Fruit fly (Drosophila melanogaster) whole organism, embryonic: ENCODE results near the gene Gdh.
A peak's percentile ranks its signal among the peaks of the same experiment; 100 is the strongest.

Source experiments
- Ada2b ChIP-seq: fragments of 200-800 bp; sonication (Bioruptor generic); IDR thresholded peaks from 2 replicates; pipeline ENCODE4 v1.3.6; 2022; ENCODE audit warnings: missing biosample characterization, missing genetic modification characterization
- Adf1 ChIP-seq: fragments of 200-800 bp; sonication (Bioruptor generic); IDR thresholded peaks from 2 replicates; pipeline ENCODE4 v1.3.6; 2022; ENCODE audit warnings: missing biosample characterization, missing genetic modification characterization
- Aef1 ChIP-seq: fragments of 200-800 bp; sonication (Bioruptor generic); IDR thresholded peaks from 3 replicates; pipeline ENCODE4 v1.3.6; 2022; ENCODE audit warnings: missing biosample characterization, missing genetic modification characterization
- Antp ChIP-seq: fragments of 200-800 bp; sonication (Bioruptor generic); optimal IDR thresholded peaks from 3 replicates; lab custom pipeline; 2016; ENCODE audit warnings: missing biosample characterization, missing genetic modification characterization
- Bgb ChIP-seq: fragments of 200-800 bp; sonication (Bioruptor generic); IDR thresholded peaks from 2 replicates; pipeline ENCODE4 v1.3.6; 2022; ENCODE audit warnings: missing biosample characterization, missing genetic modification characterization; ENCODE audit not compliant: partially characterized antibody
- CG10267 ChIP-seq: fragments of 200-800 bp; sonication (Bioruptor generic); optimal IDR thresholded peaks from 2 replicates; lab custom pipeline; 2018; ENCODE audit warnings: missing biosample characterization, mild to moderate bottlenecking, missing genetic modification characterization, moderate library complexity
- CG10543 ChIP-seq: fragments of 200-800 bp; sonication (Bioruptor generic); optimal IDR thresholded peaks from 3 replicates; lab custom pipeline; 2017; ENCODE audit warnings: missing biosample characterization, mild to moderate bottlenecking, missing genetic modification characterization, moderate library complexity
- CG10654 ChIP-seq: fragments of 200-800 bp; sonication (Bioruptor generic); optimal IDR thresholded peaks from 2 replicates; lab custom pipeline; 2016; ENCODE audit warnings: missing biosample characterization, missing genetic modification characterization
- CG10959 ChIP-seq: fragments of 200-800 bp; sonication (Bioruptor generic); IDR thresholded peaks from 2 replicates; pipeline ENCODE4 v1.3.6; 2022; ENCODE audit warnings: missing biosample characterization, missing genetic modification characterization
- CG11085 ChIP-seq: fragments of 200-800 bp; sonication (Bioruptor generic); IDR thresholded peaks from 2 replicates; pipeline ENCODE4 v1.3.6; 2022; ENCODE audit warnings: missing biosample characterization, missing genetic modification characterization
- CG12236 ChIP-seq: fragments of 200-800 bp; sonication (Bioruptor generic); optimal IDR thresholded peaks from 2 replicates; lab custom pipeline; 2016; ENCODE audit warnings: missing biosample characterization, missing genetic modification characterization
- CG12744 ChIP-seq: fragments of 200-800 bp; sonication (Bioruptor generic); optimal IDR thresholded peaks from 2 replicates; lab custom pipeline; 2016; ENCODE audit warnings: missing biosample characterization, missing genetic modification characterization
- CG13123 ChIP-seq: fragments of 200-800 bp; sonication (Bioruptor generic); optimal IDR thresholded peaks from 2 replicates; lab custom pipeline; 2016; ENCODE audit warnings: missing biosample characterization, missing genetic modification characterization
- CG13296 ChIP-seq: fragments of 200-800 bp; sonication (Bioruptor generic); optimal IDR thresholded peaks from 3 replicates; lab custom pipeline; 2018; ENCODE audit warnings: missing biosample characterization, mild to moderate bottlenecking, missing genetic modification characterization
- CG14441 ChIP-seq: fragments of 200-800 bp; sonication (Bioruptor generic); IDR thresholded peaks from 2 replicates; pipeline ENCODE4 v1.3.6; 2022; ENCODE audit warnings: missing biosample characterization, missing genetic modification characterization
- CG14965 ChIP-seq: fragments of 200-800 bp; sonication (Bioruptor generic); optimal IDR thresholded peaks from 2 replicates; lab custom pipeline; 2016; ENCODE audit warnings: missing biosample characterization, missing genetic modification characterization, borderline replicate concordance
- CG15696 ChIP-seq: fragments of 200-800 bp; sonication (Bioruptor generic); optimal IDR thresholded peaks from 2 replicates; lab custom pipeline; 2019; ENCODE audit warnings: missing biosample characterization, mild to moderate bottlenecking, missing genetic modification characterization, moderate library complexity
- CG17186 ChIP-seq: fragments of 200-800 bp; sonication (Bioruptor generic); optimal IDR thresholded peaks from 3 replicates; lab custom pipeline; 2017; ENCODE audit warnings: missing biosample characterization, missing genetic modification reagents, missing genetic modification characterization
- CG18262 ChIP-seq: fragments of 200-800 bp; optimal IDR thresholded peaks from 3 replicates; lab custom pipeline; 2019; ENCODE audit warnings: missing biosample characterization, mild to moderate bottlenecking, missing genetic modification characterization, moderate library complexity
- CG18599 ChIP-seq: fragments of 200-800 bp; sonication (Bioruptor generic); optimal IDR thresholded peaks from 3 replicates; lab custom pipeline; 2017; ENCODE audit warnings: missing biosample characterization, missing genetic modification characterization, mild to moderate bottlenecking, moderate library complexity, missing genetic modification reagents
- CG2712 ChIP-seq: fragments of 200-800 bp; optimal IDR thresholded peaks from 3 replicates; lab custom pipeline; 2019; ENCODE audit warnings: missing biosample characterization, mild to moderate bottlenecking, missing genetic modification characterization, moderate library complexity
- CG2875 ChIP-seq: fragments of 200-800 bp; sonication (Bioruptor generic); optimal IDR thresholded peaks from 2 replicates; lab custom pipeline; 2017; ENCODE audit warnings: missing biosample characterization, mild to moderate bottlenecking, missing genetic modification characterization, missing genetic modification reagents
- CG32767 ChIP-seq: fragments of 200-800 bp; sonication (Bioruptor generic); IDR thresholded peaks from 2 replicates; pipeline ENCODE4 v1.3.6; 2022; ENCODE audit warnings: missing biosample characterization, missing genetic modification characterization
- CG33213 ChIP-seq: fragments of 200-800 bp; sonication (Bioruptor generic); optimal IDR thresholded peaks from 3 replicates; lab custom pipeline; 2016; ENCODE audit warnings: missing biosample characterization, missing genetic modification characterization
- CG3995 ChIP-seq: fragments of 200-800 bp; sonication (Bioruptor generic); optimal IDR thresholded peaks from 3 replicates; lab custom pipeline; 2016; ENCODE audit warnings: missing biosample characterization, missing genetic modification characterization
- CG7556 ChIP-seq: fragments of 200-800 bp; sonication (Bioruptor generic); optimal IDR thresholded peaks from 2 replicates; lab custom pipeline; 2017; ENCODE audit warnings: missing biosample characterization, mild to moderate bottlenecking, missing genetic modification characterization
- CG9609 ChIP-seq: fragments of 200-800 bp; sonication (Bioruptor generic); optimal IDR thresholded peaks from 3 replicates; lab custom pipeline; 2016; ENCODE audit warnings: missing biosample characterization, missing genetic modification characterization
- Chrac-16 ChIP-seq: fragments of 200-800 bp; sonication (Bioruptor generic); optimal IDR thresholded peaks from 3 replicates; lab custom pipeline; 2016; ENCODE audit warnings: missing biosample characterization, missing genetic modification characterization
- E2f1 ChIP-seq: fragments of 200-800 bp; sonication (Bioruptor generic); IDR thresholded peaks from 2 replicates; pipeline ENCODE4 v1.3.6; 2022; ENCODE audit warnings: missing biosample characterization, missing genetic modification characterization
- GATAe ChIP-seq: fragments of 200-800 bp; sonication (Bioruptor generic); conservative IDR thresholded peaks from 2 replicates; pipeline ENCODE4 v1.3.6; 2022; ENCODE audit warnings: missing biosample characterization, missing genetic modification characterization
- Gug ChIP-seq: fragments of 200-800 bp; sonication (Bioruptor generic); IDR thresholded peaks from 4 replicates; pipeline ENCODE4 v1.3.6; 2022; ENCODE audit warnings: missing biosample characterization, missing genetic modification characterization
- H15 ChIP-seq: fragments of 200-800 bp; sonication (Bioruptor generic); IDR thresholded peaks from 3 replicates; pipeline ENCODE4 v1.3.6; 2022; ENCODE audit warnings: missing biosample characterization, missing genetic modification characterization
- Mes4 ChIP-seq: fragments of 200-800 bp; sonication (Bioruptor generic); optimal IDR thresholded peaks from 2 replicates; lab custom pipeline; 2016; ENCODE audit warnings: missing biosample characterization, missing genetic modification characterization
- Pdp1 ChIP-seq, 2 experiments: fragments of 200-800 bp; sonication (Bioruptor generic); optimal IDR thresholded peaks; 3 replicates each; lab custom pipeline; 2016; ENCODE audit warnings: missing biosample characterization in 2 of 2, missing genetic modification characterization in 2 of 2, mild to moderate bottlenecking in 1 of 2, moderate library complexity in 1 of 2
- Ptx1 ChIP-seq: fragments of 200-800 bp; sonication (Bioruptor generic); IDR thresholded peaks from 2 replicates; pipeline ENCODE4 v1.3.6; 2022; ENCODE audit warnings: missing biosample characterization, missing genetic modification characterization
- Sry-δ ChIP-seq: fragments of 200-800 bp; sonication (Bioruptor generic); optimal IDR thresholded peaks from 2 replicates; lab custom pipeline; 2016; ENCODE audit warnings: missing biosample characterization, missing genetic modification characterization
- Stat92E ChIP-seq, 3 experiments: fragments of >200 bp in 2 of 3; fragments of 200-800 bp in 1 of 3; sonication (Bioruptor generic) in 1 of 3; optimal IDR thresholded peaks; 2 replicates each; lab custom pipeline; 2017 to 2019; ENCODE audit warnings: missing biosample characterization in 3 of 3, missing genetic modification characterization in 3 of 3, mild to moderate bottlenecking in 1 of 3, moderate library complexity in 1 of 3
- Tbp ChIP-seq: fragments of >200 bp; optimal IDR thresholded peaks from 2 replicates; lab custom pipeline; 2018; ENCODE audit warnings: missing biosample characterization, missing genetic modification characterization
- bigmax ChIP-seq: fragments of 200-800 bp; sonication (Bioruptor generic); optimal IDR thresholded peaks from 2 replicates; lab custom pipeline; 2018; ENCODE audit warnings: missing biosample characterization, mild to moderate bottlenecking, missing genetic modification characterization
- cato ChIP-seq: fragments of 200-800 bp; sonication (Bioruptor generic); optimal IDR thresholded peaks from 2 replicates; lab custom pipeline; 2016; ENCODE audit warnings: missing biosample characterization, missing genetic modification characterization, borderline replicate concordance
- chinmo ChIP-seq: fragments of 200-800 bp; sonication (Bioruptor generic); IDR thresholded peaks from 4 replicates; pipeline ENCODE4 v1.3.6; 2022; ENCODE audit warnings: missing biosample characterization, missing genetic modification characterization; ENCODE audit not compliant: partially characterized antibody
- crp ChIP-seq, 2 experiments: fragments of 200-800 bp; sonication (Bioruptor generic); optimal IDR thresholded peaks; 2 replicates in 1 of 2; 3 replicates in 1 of 2; lab custom pipeline; 2017; ENCODE audit warnings: missing biosample characterization in 2 of 2, missing genetic modification characterization in 2 of 2, mild to moderate bottlenecking in 1 of 2, moderate library complexity in 1 of 2
- da ChIP-seq: fragments of 200-800 bp; sonication (Bioruptor generic); optimal IDR thresholded peaks from 2 replicates; lab custom pipeline; 2016; ENCODE audit warnings: missing biosample characterization, missing genetic modification characterization
- disco-r ChIP-seq: fragments of 200-800 bp; sonication (Bioruptor generic); optimal IDR thresholded peaks from 2 replicates; lab custom pipeline; 2016; ENCODE audit warnings: missing biosample characterization, missing genetic modification characterization
- eve ChIP-seq, 2 experiments: fragments of >200 bp; optimal IDR thresholded peaks; 2 replicates each; lab custom pipeline; 2017; ENCODE audit warnings: missing biosample characterization in 2 of 2, missing genetic modification characterization in 2 of 2
- gce ChIP-seq: fragments of 200-800 bp; sonication (Bioruptor generic); IDR thresholded peaks from 3 replicates; pipeline ENCODE4 v1.3.6; 2022; ENCODE audit warnings: missing biosample characterization, missing genetic modification characterization
- gfzf ChIP-seq: fragments of 200-800 bp; sonication (Bioruptor generic); optimal IDR thresholded peaks from 2 replicates; lab custom pipeline; 2016; ENCODE audit warnings: missing biosample characterization, mild to moderate bottlenecking, missing genetic modification characterization, moderate library complexity
- nmo ChIP-seq: fragments of 200-800 bp; sonication (Bioruptor generic); optimal IDR thresholded peaks from 2 replicates; lab custom pipeline; 2018; ENCODE audit warnings: missing biosample characterization, mild to moderate bottlenecking, missing genetic modification characterization, moderate library complexity
- org-1 ChIP-seq: fragments of 200-800 bp; sonication (Bioruptor generic); optimal IDR thresholded peaks from 2 replicates; lab custom pipeline; 2017; ENCODE audit warnings: missing biosample characterization, missing genetic modification characterization
- pum ChIP-seq: fragments of 200-800 bp; sonication (Bioruptor generic); optimal IDR thresholded peaks from 2 replicates; lab custom pipeline; 2016; ENCODE audit warnings: missing biosample characterization, missing genetic modification characterization
- ro ChIP-seq: fragments of 200-800 bp; sonication (Bioruptor generic); IDR thresholded peaks from 2 replicates; pipeline ENCODE4 v1.3.6; 2022; ENCODE audit warnings: missing biosample characterization, missing genetic modification characterization

Gene Gdh

DNA sequence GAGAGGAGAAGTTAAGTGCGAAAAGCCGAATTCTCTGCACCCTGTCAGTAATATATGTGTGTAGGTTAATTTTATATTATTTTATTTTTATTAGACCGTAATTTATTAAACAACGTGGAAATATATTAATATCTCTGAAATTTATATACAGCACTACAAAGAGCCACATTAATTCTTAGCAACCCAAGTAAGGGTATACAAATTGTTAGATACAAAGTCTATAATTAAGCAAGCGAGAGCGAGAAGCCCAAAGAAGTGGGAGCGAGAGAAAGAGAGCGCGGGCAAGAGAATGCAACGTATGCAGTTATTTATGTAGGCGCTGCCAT is 55.8 kb downstream of the Gdh start (continued):
- TF ChIP-seq Chrac-16 (GFP tag; lab: Kevin White, UChicago) (peak; percentile 92), Tbp (no peak), CG10543 (GFP tag; lab: Kevin White, UChicago) (no peak), E2f1 (GFP tag; lab: Robert Waterston, UW) (peak; percentile 94), Ptx1 (peak; percentile 93), cato (GFP tag; lab: Kevin White, UChicago) (peak; percentile 73), CG14965 (GFP tag; lab: Kevin White, UChicago) (no peak), gce (GFP tag; lab: Robert Waterston, UW) (peak; percentile 78), CG9609 (GFP tag; lab: Kevin White, UChicago) (peak; percentile 35), gfzf (GFP tag; lab: Kevin White, UChicago) (no peak), CG10267 (peak; percentile 94), H15 (GFP tag; lab: Robert Waterston, UW) (peak; percentile 95), CG10959 (GFP tag; lab: Robert Waterston, UW) (peak; percentile 97), Pdp1 (GFP tag; optimal IDR thresholded peaks at IDR 0.05; lab: Kevin White, UChicago) (peak; percentile 52 to 69), da (no peak), disco-r (GFP tag; lab: Kevin White, UChicago) (no peak), CG12744 (GFP tag; lab: Kevin White, UChicago) (no peak), Antp (GFP tag; lab: Kevin White, UChicago) (peak; percentile 38), CG14441 (GFP tag; lab: Robert Waterston, UW) (peak; percentile 90), CG2712 (peak; percentile 98), Ada2b (GFP tag; lab: Robert Waterston, UW) (peak; percentile 85), crp (GFP tag; optimal IDR thresholded peaks at IDR 0.05; lab: Kevin White, UChicago) (peak in 1 of 2 experiments; percentile 47), CG17186 (GFP tag; lab: Kevin White, UChicago) (peak; percentile 62), CG2875 (GFP tag; lab: Kevin White, UChicago) (peak; percentile 95), CG12236 (GFP tag; lab: Kevin White, UChicago) (peak; percentile 11), CG13296 (peak; percentile 67), CG33213 (GFP tag; lab: Kevin White, UChicago) (no peak), chinmo (GFP tag; lab: Robert Waterston, UW) (no peak), Gug (GFP tag; lab: Robert Waterston, UW) (peak; percentile 89), Stat92E (GFP tag; optimal IDR thresholded peaks at IDR 0.05; lab: Kevin White, UChicago) (peak in 1 of 3 experiments; percentile 93), Bgb (GFP tag; lab: Robert Waterston, UW) (no peak), Mes4 (peak; percentile 3), CG15696 (tag; lab: Kevin White, UChicago) (peak; percentile 98), CG13123 (peak; percentile 86), org-1 (peak; percentile 73), Sry-δ (GFP tag; lab: Kevin White, UChicago) (no peak), CG10654 (GFP tag; lab: Kevin White, UChicago) (peak; percentile 91), nmo (peak; percentile 98), GATAe (GFP tag; lab: Robert Waterston, UW) (peak; percentile 32; the same call in 1 of the 2 replicates), pum (peak; percentile 61), CG32767 (peak; percentile 92), CG18262 (tag; lab: Kevin White, UChicago) (peak; percentile 98), CG3995 (GFP tag; lab: Kevin White, UChicago) (no peak), CG7556 (GFP tag; lab: Kevin White, UChicago) (peak; percentile 87), CG11085 (GFP tag; lab: Robert Waterston, UW) (peak; percentile 45; the same call in 1 of the 2 replicates), bigmax (no peak), Aef1 (GFP tag; lab: Robert Waterston, UW) (peak; percentile 86), ro (GFP tag; lab: Robert Waterston, UW) (peak; percentile 83), CG18599 (GFP tag; lab: Kevin White, UChicago) (peak; percentile 86), eve (GFP tag; optimal IDR thresholded peaks at IDR 0.05; lab: Kevin White, UChicago) (peak in 1 of 2 experiments; percentile 95), Adf1 (GFP tag; lab: Robert Waterston, UW) (0 out of 2 replicates have a peak, but pooled peaks have one; percentile 16)
